Worm (Caenorhabditis elegans): ENCODE measurements around the gene trxr-2.

trxr-2 gene

DNA sequence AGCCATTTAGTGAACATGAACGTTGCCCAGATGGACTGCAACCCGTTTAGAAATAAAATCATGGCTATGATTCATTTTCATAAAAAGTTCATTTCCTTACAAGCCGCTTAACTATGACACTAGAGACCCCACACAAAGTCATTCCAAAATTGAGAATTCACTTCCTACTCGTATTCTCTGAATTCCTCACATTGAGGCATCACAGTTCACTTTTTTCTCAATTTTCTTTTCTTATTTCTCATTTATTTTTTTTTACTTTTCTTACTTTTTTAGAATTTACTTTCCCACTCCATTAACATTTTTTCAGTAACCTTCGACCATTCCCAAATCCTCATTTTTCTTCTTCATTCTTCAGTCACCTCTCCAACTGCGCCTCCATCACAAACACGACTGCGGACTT lies 30.8 kb downstream of the trxr-2 start, which contains the start of gene dhrr-1:
Gene dhrr-1 (plus strand): TSS at position 301 of the 400 bp plus-strand sequence.
- no peak for TF ChIP-seq sma-9 (GFP tag; optimal IDR thresholded peaks at IDR 0.05)
- TF ChIP-seq sma-9 (tag; optimal IDR thresholded peaks at IDR 0.05): no peak
- TF ChIP-seq unc-39 (tag; optimal IDR thresholded peaks at IDR 0.05): no peak
- TF ChIP-seq nhr-77 (tag; optimal IDR thresholded peaks at IDR 0.05): no peak
- TF ChIP-seq lin-13 (GFP tag; optimal IDR thresholded peaks at IDR 0.05): no peak
- TF ChIP-seq ceh-16 (tag; optimal IDR thresholded peaks at IDR 0.05): no peak
- no peak for TF ChIP-seq ztf-1 (GFP tag; conservative IDR thresholded peaks at IDR 0.05)
- TF ChIP-seq Y55F3AM.14 (GFP tag; optimal IDR thresholded peaks at IDR 0.05): no peak
- TF ChIP-seq nhr-129 (tag; optimal IDR thresholded peaks at IDR 0.05): no peak
- no peak for TF ChIP-seq nhr-237 (tag; optimal IDR thresholded peaks at IDR 0.05)
- no peak for TF ChIP-seq crh-2 (tag; optimal IDR thresholded peaks at IDR 0.05)
- TF ChIP-seq unc-62 (GFP tag; optimal IDR thresholded peaks at IDR 0.05): no peak
- TF ChIP-seq nhr-6 (tag; optimal IDR thresholded peaks at IDR 0.05): no peak
- no peak for TF ChIP-seq elt-3 (tag; optimal IDR thresholded peaks at IDR 0.05)
- no peak for TF ChIP-seq elt-1 (tag; optimal IDR thresholded peaks at IDR 0.05)
- no peak for TF ChIP-seq F13H6.1 (tag; optimal IDR thresholded peaks at IDR 0.05)
- TF ChIP-seq mab-5 (tag; optimal IDR thresholded peaks at IDR 0.05): no peak
- no peak for TF ChIP-seq blmp-1 (tag; optimal IDR thresholded peaks at IDR 0.05; ENCODE audit: insufficient read depth)
- TF ChIP-seq ztf-11 (tag; optimal IDR thresholded peaks at IDR 0.05): no peak

- TF ChIP-seq ztf-11 (tag; optimal IDR thresholded peaks at IDR 0.05): no peak
- TF ChIP-seq blmp-1 (tag; optimal IDR thresholded peaks at IDR 0.05; ENCODE audit: insufficient read depth): no peak
- TF ChIP-seq dmd-4 (tag; optimal IDR thresholded peaks at IDR 0.05): no peak
- no peak for TF ChIP-seq mab-5 (tag; optimal IDR thresholded peaks at IDR 0.05)
- no peak for TF ChIP-seq lin-13 (GFP tag; optimal IDR thresholded peaks at IDR 0.05)
- no peak for TF ChIP-seq gmeb-1 (tag; optimal IDR thresholded peaks at IDR 0.05)
- no peak for TF ChIP-seq sem-4 (tag; optimal IDR thresholded peaks at IDR 0.05)
- no peak for TF ChIP-seq nhr-11 (tag; optimal IDR thresholded peaks at IDR 0.05)
- no peak for TF ChIP-seq lsy-2 (tag; optimal IDR thresholded peaks at IDR 0.05)
- no peak for TF ChIP-seq sma-3 (GFP tag; optimal IDR thresholded peaks at IDR 0.05)
- TF ChIP-seq Y55F3AM.14 (GFP tag; optimal IDR thresholded peaks at IDR 0.05): no peak
- no peak for TF ChIP-seq unc-39 (tag; optimal IDR thresholded peaks at IDR 0.05)
- TF ChIP-seq C34F6.9 (tag; optimal IDR thresholded peaks at IDR 0.05): no peak
- no peak for TF ChIP-seq ztf-4 (tag; optimal IDR thresholded peaks at IDR 0.05)
- no peak for TF ChIP-seq peb-1 (tag; optimal IDR thresholded peaks at IDR 0.05)
- no peak for TF ChIP-seq nhr-21 (tag; optimal IDR thresholded peaks at IDR 0.05)
Measured at ce11 chrIII:8946285-8946684, 32.7 kb downstream of the trxr-2 start.

- TF ChIP-seq blmp-1 (tag; optimal IDR thresholded peaks at IDR 0.05; ENCODE audit: insufficient read depth) (no peak), ztf-11 (tag; optimal IDR thresholded peaks at IDR 0.05) (no peak), elt-1 (tag; optimal IDR thresholded peaks at IDR 0.05) (no peak), sma-3 (GFP tag; optimal IDR thresholded peaks at IDR 0.05) (no peak), C34F6.9 (tag; optimal IDR thresholded peaks at IDR 0.05) (no peak), zag-1 (tag; optimal IDR thresholded peaks at IDR 0.05) (no peak), nhr-11 (tag; optimal IDR thresholded peaks at IDR 0.05) (no peak), nhr-23 (tag; optimal IDR thresholded peaks at IDR 0.05) (no peak), ama-1 (optimal IDR thresholded peaks at IDR 0.05) (no peak), lsy-2 (tag; optimal IDR thresholded peaks at IDR 0.05) (no peak), elt-3 (tag; optimal IDR thresholded peaks at IDR 0.05) (no peak), ztf-1 (GFP tag; conservative IDR thresholded peaks at IDR 0.05) (no peak), mbf-1 (tag; optimal IDR thresholded peaks at IDR 0.05) (no peak), nhr-21 (tag; optimal IDR thresholded peaks at IDR 0.05) (no peak), Y55F3AM.14 (GFP tag; optimal IDR thresholded peaks at IDR 0.05) (no peak), fos-1 (tag; optimal IDR thresholded peaks at IDR 0.05) (no peak), ceh-16 (tag; optimal IDR thresholded peaks at IDR 0.05) (no peak), R02D3.7 (tag; optimal IDR thresholded peaks at IDR 0.05) (no peak), alr-1 (tag; optimal IDR thresholded peaks at IDR 0.05) (no peak), nhr-6 (tag; optimal IDR thresholded peaks at IDR 0.05) (no peak)
Measured at ce11 chrIII:8949147-8949546, 35.6 kb downstream of the trxr-2 start.

- TF ChIP-seq egl-27 (tag; optimal IDR thresholded peaks at IDR 0.05) (no peak), mdl-1 (tag; optimal IDR thresholded peaks at IDR 0.05) (no peak), ztf-11 (tag; optimal IDR thresholded peaks at IDR 0.05) (no peak), nhr-6 (tag; optimal IDR thresholded peaks at IDR 0.05) (no peak), ceh-82 (tag; optimal IDR thresholded peaks at IDR 0.05) (no peak), elt-3 (tag; optimal IDR thresholded peaks at IDR 0.05) (no peak), nhr-12 (tag; optimal IDR thresholded peaks at IDR 0.05) (no peak), nhr-23 (tag; optimal IDR thresholded peaks at IDR 0.05) (no peak), aly-2 (tag; optimal IDR thresholded peaks at IDR 0.05) (no peak), ama-1 (optimal IDR thresholded peaks at IDR 0.05) (no peak), lsy-2 (tag; optimal IDR thresholded peaks at IDR 0.05) (no peak), zag-1 (tag; optimal IDR thresholded peaks at IDR 0.05) (no peak), nhr-25 (tag; optimal IDR thresholded peaks at IDR 0.05) (no peak), Y55F3AM.14 (GFP tag; optimal IDR thresholded peaks at IDR 0.05) (no peak), sma-9 (GFP tag; optimal IDR thresholded peaks at IDR 0.05) (no peak), sma-9 (tag; optimal IDR thresholded peaks at IDR 0.05) (no peak), unc-39 (tag; optimal IDR thresholded peaks at IDR 0.05) (no peak), mbf-1 (tag; optimal IDR thresholded peaks at IDR 0.05) (no peak), blmp-1 (tag; optimal IDR thresholded peaks at IDR 0.05; ENCODE audit: insufficient read depth) (no peak)
Measured at ce11 chrIII:8955536-8955935, 42.0 kb downstream of the trxr-2 start.
